Fruit fly (Drosophila melanogaster): ENCODE measurements around the gene Snx6.
A peak's percentile ranks its signal among the peaks of the same experiment; 100 is the strongest.

The Snx6 gene

DNA sequence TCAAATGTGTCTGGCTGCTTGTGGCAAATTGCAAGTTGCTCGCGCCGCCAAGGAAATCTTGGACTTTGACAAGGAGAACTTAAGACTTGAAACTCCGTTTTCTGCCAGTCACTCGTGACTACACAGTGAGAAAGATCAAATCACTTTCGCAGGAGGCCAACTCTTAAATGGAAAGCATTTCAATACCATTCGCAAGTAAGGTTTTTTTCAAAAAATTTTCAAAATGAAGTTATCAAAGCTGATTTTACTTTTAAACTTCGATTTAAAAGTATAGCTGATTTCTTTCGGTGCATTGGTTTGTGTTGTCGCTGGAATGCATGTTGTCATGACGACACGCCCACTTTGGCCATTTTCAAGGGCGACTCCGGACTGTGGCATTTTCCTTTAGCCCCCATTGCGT is 11.8 kb upstream of the Snx6 start:
- TF ChIP-seq Pif1A (GFP tag; optimal IDR thresholded peaks at IDR 0.05) = peak; percentile 84
- TF ChIP-seq rn (GFP tag; IDR thresholded peaks at IDR 0.05) = 0 out of 2 replicates have a peak, but pooled peaks have one; percentile 26
- TF ChIP-seq Snoo (tag; optimal IDR thresholded peaks at IDR 0.05) = peak; percentile 55
- peak; percentile 49 for TF ChIP-seq D1 (tag; optimal IDR thresholded peaks at IDR 0.05)
- TF ChIP-seq CG13204 (GFP tag; optimal IDR thresholded peaks at IDR 0.05) = peak; percentile 81
- TF ChIP-seq fd96Ca (GFP tag; IDR thresholded peaks at IDR 0.05) = peak; percentile 89
- peak; percentile 60 for TF ChIP-seq CG32121 (GFP tag; IDR thresholded peaks at IDR 0.05)
- peak; percentile 20 for TF ChIP-seq EcR (GFP tag; optimal IDR thresholded peaks at IDR 0.05)
- peak; percentile 85 for TF ChIP-seq Pif1B (GFP tag; optimal IDR thresholded peaks at IDR 0.05)
- TF ChIP-seq CG17806 (tag; optimal IDR thresholded peaks at IDR 0.05) = peak; percentile 91
- TF ChIP-seq CG34367 (tag; optimal IDR thresholded peaks at IDR 0.05) = peak; percentile 91
- peak; percentile 89 for TF ChIP-seq gl (tag; optimal IDR thresholded peaks at IDR 0.05)
- TF ChIP-seq CG10348 (GFP tag; IDR thresholded peaks at IDR 0.05) = no peak
- TF ChIP-seq CG14655 (GFP tag; optimal IDR thresholded peaks at IDR 0.05) = peak; percentile 89
- TF ChIP-seq CG4496 (GFP tag; IDR thresholded peaks at IDR 0.05) = peak; percentile 91
- TF ChIP-seq CG15710 (tag; optimal IDR thresholded peaks at IDR 0.05) = peak; percentile 91
- TF ChIP-seq CG12605 (GFP tag; IDR thresholded peaks at IDR 0.05) = peak; percentile 84
- TF ChIP-seq CG9948 (tag; optimal IDR thresholded peaks at IDR 0.05) = peak; percentile 89
- TF ChIP-seq CG8301 (tag; optimal IDR thresholded peaks at IDR 0.05) = peak; percentile 85
- peak; percentile 75 for TF ChIP-seq Ets98B (GFP tag; IDR thresholded peaks at IDR 0.05)
- TF ChIP-seq CG8159 (tag; optimal IDR thresholded peaks at IDR 0.05) = peak; percentile 89

DNA sequence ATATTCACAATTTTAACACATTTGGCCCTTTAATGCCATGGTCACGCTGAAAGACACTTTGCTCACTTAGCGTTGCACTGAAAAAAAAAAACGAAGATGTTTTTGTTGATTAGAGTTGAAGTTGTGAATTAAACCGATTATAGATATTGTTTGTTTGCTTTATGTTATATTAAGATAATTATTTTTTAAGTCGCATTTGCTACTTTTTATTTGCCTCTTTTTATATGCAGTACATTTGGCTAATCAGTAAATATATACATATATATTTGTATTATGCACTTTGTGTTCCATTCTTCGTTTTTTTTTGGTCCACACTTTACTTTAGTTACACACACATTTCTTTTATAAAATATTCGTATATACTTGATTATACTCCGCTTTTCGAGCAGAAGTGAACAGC is 9.7 kb upstream of the Snx6 start:
- TF ChIP-seq CG10348 (GFP tag; IDR thresholded peaks at IDR 0.05) = no peak
- no peak for TF ChIP-seq CG9948 (tag; optimal IDR thresholded peaks at IDR 0.05)
- TF ChIP-seq CG8301 (tag; optimal IDR thresholded peaks at IDR 0.05) = peak; percentile 32
- no peak for TF ChIP-seq rn (GFP tag; IDR thresholded peaks at IDR 0.05)
- no peak for TF ChIP-seq CG13204 (GFP tag; optimal IDR thresholded peaks at IDR 0.05)
- TF ChIP-seq gl (tag; optimal IDR thresholded peaks at IDR 0.05) = no peak
- peak; percentile 48 for TF ChIP-seq CG8159 (tag; optimal IDR thresholded peaks at IDR 0.05)
- peak; percentile 28 for TF ChIP-seq CG15710 (tag; optimal IDR thresholded peaks at IDR 0.05)
- TF ChIP-seq Snoo (tag; optimal IDR thresholded peaks at IDR 0.05) = no peak
- TF ChIP-seq CG32121 (GFP tag; IDR thresholded peaks at IDR 0.05) = no peak
- peak; percentile 64; the same call in 1 of the 3 replicates for TF ChIP-seq CG4496 (GFP tag; IDR thresholded peaks at IDR 0.05)
- no peak for TF ChIP-seq fd96Ca (GFP tag; IDR thresholded peaks at IDR 0.05)
- no peak for TF ChIP-seq Pif1B (GFP tag; optimal IDR thresholded peaks at IDR 0.05)
- no peak for TF ChIP-seq D1 (tag; optimal IDR thresholded peaks at IDR 0.05)
- no peak for TF ChIP-seq EcR (GFP tag; optimal IDR thresholded peaks at IDR 0.05)
- peak; percentile 7 for TF ChIP-seq CG14655 (GFP tag; optimal IDR thresholded peaks at IDR 0.05)
- TF ChIP-seq CG17806 (tag; optimal IDR thresholded peaks at IDR 0.05) = peak; percentile 26
- TF ChIP-seq Pif1A (GFP tag; optimal IDR thresholded peaks at IDR 0.05) = no peak
- TF ChIP-seq CG34367 (tag; optimal IDR thresholded peaks at IDR 0.05) = no peak
- TF ChIP-seq CG12605 (GFP tag; IDR thresholded peaks at IDR 0.05) = 0 out of 2 replicates have a peak, but pooled peaks have one; percentile 10
- no peak for TF ChIP-seq Ets98B (GFP tag; IDR thresholded peaks at IDR 0.05)

DNA sequence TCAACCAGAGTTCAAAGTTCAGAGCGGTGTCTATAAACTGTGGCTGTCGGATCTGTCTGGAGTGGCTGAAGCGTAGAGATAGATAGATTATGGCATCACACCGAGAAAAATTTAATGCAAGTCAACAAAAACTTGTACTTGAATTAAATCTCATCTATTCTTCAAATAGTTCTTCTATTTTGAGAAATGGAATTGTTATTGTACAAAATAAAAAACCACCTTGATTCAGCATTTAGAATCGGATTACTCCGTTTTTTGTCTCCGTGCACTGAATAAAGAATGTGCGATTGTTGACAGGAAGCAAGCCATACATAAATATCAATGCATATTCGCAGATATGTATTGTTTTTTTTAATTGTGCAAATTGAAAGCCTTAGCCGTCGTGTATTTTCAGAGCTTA is 9.1 kb upstream of the Snx6 start:
- peak; percentile 43 for TF ChIP-seq CG34367 (tag; optimal IDR thresholded peaks at IDR 0.05)
- no peak for TF ChIP-seq gl (tag; optimal IDR thresholded peaks at IDR 0.05)
- TF ChIP-seq Snoo (tag; optimal IDR thresholded peaks at IDR 0.05) = peak; percentile 56
- no peak for TF ChIP-seq CG13204 (GFP tag; optimal IDR thresholded peaks at IDR 0.05)
- peak; percentile 47 for TF ChIP-seq Pif1B (GFP tag; optimal IDR thresholded peaks at IDR 0.05)
- TF ChIP-seq Ets98B (GFP tag; IDR thresholded peaks at IDR 0.05) = peak; percentile 80
- TF ChIP-seq CG14655 (GFP tag; optimal IDR thresholded peaks at IDR 0.05) = peak; percentile 47
- peak; percentile 73 for TF ChIP-seq fd96Ca (GFP tag; IDR thresholded peaks at IDR 0.05)
- TF ChIP-seq CG17806 (tag; optimal IDR thresholded peaks at IDR 0.05) = peak; percentile 63
- TF ChIP-seq Pif1A (GFP tag; optimal IDR thresholded peaks at IDR 0.05) = no peak
- no peak for TF ChIP-seq EcR (GFP tag; optimal IDR thresholded peaks at IDR 0.05)
- TF ChIP-seq CG4496 (GFP tag; IDR thresholded peaks at IDR 0.05) = peak; percentile 86
- peak; percentile 82 for TF ChIP-seq CG32121 (GFP tag; IDR thresholded peaks at IDR 0.05)
- TF ChIP-seq D1 (tag; optimal IDR thresholded peaks at IDR 0.05) = no peak
- TF ChIP-seq CG12605 (GFP tag; IDR thresholded peaks at IDR 0.05) = peak; percentile 76
- 0 out of 2 replicates have a peak, but pooled peaks have one; percentile 11 for TF ChIP-seq CG10348 (GFP tag; IDR thresholded peaks at IDR 0.05)
- peak; percentile 72 for TF ChIP-seq rn (GFP tag; IDR thresholded peaks at IDR 0.05)
- peak; percentile 38 for TF ChIP-seq CG8301 (tag; optimal IDR thresholded peaks at IDR 0.05)
- TF ChIP-seq CG8159 (tag; optimal IDR thresholded peaks at IDR 0.05) = peak; percentile 69
- peak; percentile 53 for TF ChIP-seq CG15710 (tag; optimal IDR thresholded peaks at IDR 0.05)
- peak; percentile 51 for TF ChIP-seq CG9948 (tag; optimal IDR thresholded peaks at IDR 0.05)

dm6 chr2L:8229134-8229533 is 8.6 kb upstream of the Snx6 start:
- TF ChIP-seq Ets98B (GFP tag; IDR thresholded peaks at IDR 0.05) = peak; percentile 84
- peak; percentile 29 for TF ChIP-seq CG17806 (tag; optimal IDR thresholded peaks at IDR 0.05)
- TF ChIP-seq Pif1A (GFP tag; optimal IDR thresholded peaks at IDR 0.05) = no peak
- no peak for TF ChIP-seq CG8301 (tag; optimal IDR thresholded peaks at IDR 0.05)
- TF ChIP-seq D1 (tag; optimal IDR thresholded peaks at IDR 0.05) = no peak
- peak; percentile 29 for TF ChIP-seq CG12605 (GFP tag; IDR thresholded peaks at IDR 0.05)
- peak; percentile 85 for TF ChIP-seq fd96Ca (GFP tag; IDR thresholded peaks at IDR 0.05)
- no peak for TF ChIP-seq CG15710 (tag; optimal IDR thresholded peaks at IDR 0.05)
- TF ChIP-seq CG32121 (GFP tag; IDR thresholded peaks at IDR 0.05) = peak; percentile 71
- TF ChIP-seq CG8159 (tag; optimal IDR thresholded peaks at IDR 0.05) = no peak
- no peak for TF ChIP-seq Pif1B (GFP tag; optimal IDR thresholded peaks at IDR 0.05)
- TF ChIP-seq EcR (GFP tag; optimal IDR thresholded peaks at IDR 0.05) = no peak
- peak; percentile 87 for TF ChIP-seq CG4496 (GFP tag; IDR thresholded peaks at IDR 0.05)
- TF ChIP-seq CG13204 (GFP tag; optimal IDR thresholded peaks at IDR 0.05) = no peak

- TF ChIP-seq CG15710 (tag; optimal IDR thresholded peaks at IDR 0.05) (no peak), EcR (GFP tag; optimal IDR thresholded peaks at IDR 0.05) (no peak), Ets98B (GFP tag; IDR thresholded peaks at IDR 0.05) (no peak)
Observed at dm6 chr2L:8217917-8218316, 2.6 kb downstream of the Snx6 start, which contains the start of gene CG8292. CG8292 (minus strand) TSS chr2L:8218017.
